Fruit fly (Drosophila melanogaster): ENCODE results near the gene CG4884.

Gene CG4884

dm6 chr3R:27937752-27938694 lies 21.0 kb downstream of the CG4884 start, which contains the start of the genes NSD and BOD1 (continued):
- TF ChIP-seq Opbp (GFP tag; IDR thresholded peaks at IDR 0.05; ENCODE audit: partially characterized antibody) = peak; percentile 98
- no peak for TF ChIP-seq CG2875 (GFP tag; optimal IDR thresholded peaks at IDR 0.05)
- peak; percentile 60 for TF ChIP-seq CG9817 (tag; optimal IDR thresholded peaks at IDR 0.05)
- peak; percentile 41 for TF ChIP-seq Usf (GFP tag; optimal IDR thresholded peaks at IDR 0.05)
- TF ChIP-seq ewg (GFP tag; optimal IDR thresholded peaks at IDR 0.05) = peak; percentile 31
- TF ChIP-seq wek (GFP tag; optimal IDR thresholded peaks at IDR 0.05) = no peak
- no peak for TF ChIP-seq CG11723 (GFP tag; optimal IDR thresholded peaks at IDR 0.05)
- no peak for TF ChIP-seq bigmax (GFP tag; optimal IDR thresholded peaks at IDR 0.05)
- TF ChIP-seq klu (GFP tag; IDR thresholded peaks at IDR 0.05) = peak; percentile 69
- TF ChIP-seq B-H1 (GFP tag; IDR thresholded peaks at IDR 0.05) = peak; percentile 45; the same call in 2 of the 3 replicates
- peak; percentile 42 for TF ChIP-seq slou (GFP tag; optimal IDR thresholded peaks at IDR 0.05)
- TF ChIP-seq CG3838 (GFP tag; optimal IDR thresholded peaks at IDR 0.05) = no peak
- no peak for TF ChIP-seq CG31388 (GFP tag; optimal IDR thresholded peaks at IDR 0.05)
- no peak for TF ChIP-seq TFAM (GFP tag; optimal IDR thresholded peaks at IDR 0.05)
- TF ChIP-seq E2f1 (GFP tag; IDR thresholded peaks at IDR 0.05) = peak; percentile 84
- TF ChIP-seq CG3407 (GFP tag; optimal IDR thresholded peaks at IDR 0.05) = no peak
- no peak for TF ChIP-seq cato (GFP tag; optimal IDR thresholded peaks at IDR 0.05; ENCODE audit: borderline replicate concordance)
- no peak for TF ChIP-seq hkb (optimal IDR thresholded peaks at IDR 0.05)
- no peak for TF ChIP-seq hkb (GFP tag; IDR thresholded peaks at IDR 0.05)
- TF ChIP-seq lola (GFP tag; optimal IDR thresholded peaks at IDR 0.05) = peak in 1 of 3 experiments; percentile 19
- peak; percentile 21 for TF ChIP-seq CG10431 (GFP tag; optimal IDR thresholded peaks at IDR 0.05)
- peak; percentile 88 for TF ChIP-seq Sry-δ (GFP tag; optimal IDR thresholded peaks at IDR 0.05)
- peak; percentile 95 for TF ChIP-seq CG16813 (GFP tag; IDR thresholded peaks at IDR 0.05; ENCODE audit: partially characterized antibody)
- TF ChIP-seq luna (GFP tag; optimal IDR thresholded peaks at IDR 0.05) = no peak
- TF ChIP-seq Hr78 (GFP tag; optimal IDR thresholded peaks at IDR 0.05) = no peak
- peak; percentile 61 for TF ChIP-seq CG30403 (GFP tag; optimal IDR thresholded peaks at IDR 0.05)
- TF ChIP-seq ac (GFP tag; optimal IDR thresholded peaks at IDR 0.05) = no peak
- TF ChIP-seq gce (GFP tag; IDR thresholded peaks at IDR 0.05) = no peak
- TF ChIP-seq CG17186 (GFP tag; optimal IDR thresholded peaks at IDR 0.05) = peak; percentile 51
- no peak for TF ChIP-seq CG18764 (GFP tag; optimal IDR thresholded peaks at IDR 0.05)
- no peak for TF ChIP-seq sd (tag; optimal IDR thresholded peaks at IDR 0.05)
- no peak for TF ChIP-seq sens-2 (GFP tag; IDR thresholded peaks at IDR 0.05)
- no peak for TF ChIP-seq slp2 (GFP tag; optimal IDR thresholded peaks at IDR 0.05)
- no peak for TF ChIP-seq tap (tag; optimal IDR thresholded peaks at IDR 0.05)
- TF ChIP-seq HLH54F (GFP tag; optimal IDR thresholded peaks at IDR 0.05) = peak; percentile 12
- no peak for TF ChIP-seq kay (GFP tag; optimal IDR thresholded peaks at IDR 0.05)
- peak; percentile 21 for TF ChIP-seq CG6813 (GFP tag; optimal IDR thresholded peaks at IDR 0.05)
- peak; percentile 71 for TF ChIP-seq dysf (GFP tag; IDR thresholded peaks at IDR 0.05)
- TF ChIP-seq eve (GFP tag; optimal IDR thresholded peaks at IDR 0.05) = no peak
- TF ChIP-seq Dp (GFP tag; optimal IDR thresholded peaks at IDR 0.05) = peak; percentile 63
- peak; percentile 77 for TF ChIP-seq CG4617 (GFP tag; optimal IDR thresholded peaks at IDR 0.05; ENCODE audit: borderline replicate concordance)
- peak; percentile 60 for TF ChIP-seq CG8388 (GFP tag; optimal IDR thresholded peaks at IDR 0.05)
- peak; percentile 61 for TF ChIP-seq CG14710 (tag; optimal IDR thresholded peaks at IDR 0.05)
- no peak for TF ChIP-seq cg (GFP tag; optimal IDR thresholded peaks at IDR 0.05)
- TF ChIP-seq CG11504 (tag; optimal IDR thresholded peaks at IDR 0.05) = no peak
- no peak for TF ChIP-seq CG32767 (GFP tag; IDR thresholded peaks at IDR 0.05)
- no peak; the same call in 2 of the 3 replicates for TF ChIP-seq sr (GFP tag; IDR thresholded peaks at IDR 0.05)
- TF ChIP-seq Taf1 (GFP tag; IDR thresholded peaks at IDR 0.05) = peak; percentile 49; the same call in 1 of the 2 replicates
